Fruit fly (Drosophila melanogaster): ENCODE results near the gene sloth2.

The sloth2 gene

dm6 chrX:7008102-7009087 is 2.8 kb upstream of the sloth2 start:
- TF ChIP-seq ss (GFP tag; optimal IDR thresholded peaks at IDR 0.05) (peak; percentile 63 to 71), Eip93F (GFP tag; optimal IDR thresholded peaks at IDR 0.05) (no peak), OdsH (GFP tag; optimal IDR thresholded peaks at IDR 0.05) (peak; percentile 67), Sox102F (GFP tag; optimal IDR thresholded peaks at IDR 0.05) (peak; percentile 73), CG4318 (GFP tag; optimal IDR thresholded peaks at IDR 0.05) (peak; percentile 18), CG11294 (GFP tag; IDR thresholded peaks at IDR 0.05) (peak; percentile 28; the same call in 1 of the 2 replicates), Ets96B (tag; optimal IDR thresholded peaks at IDR 0.05) (peak; percentile 82), CG11902 (GFP tag; optimal IDR thresholded peaks at IDR 0.05) (peak; percentile 40), CG3919 (GFP tag; optimal IDR thresholded peaks at IDR 0.05) (peak; percentile 64), topi (GFP tag; optimal IDR thresholded peaks at IDR 0.05) (peak; percentile 68), Blimp-1 (GFP tag; optimal IDR thresholded peaks at IDR 0.05) (no peak), fd59A (GFP tag; optimal IDR thresholded peaks at IDR 0.05) (peak; percentile 70), Eip78C (GFP tag) (peak; percentile 89), salr (GFP tag; optimal IDR thresholded peaks at IDR 0.05) (peak in 1 of 2 experiments; percentile 47), CG10669 (GFP tag; optimal IDR thresholded peaks at IDR 0.05) (peak; percentile 75), net (GFP tag; optimal IDR thresholded peaks at IDR 0.05) (peak; percentile 62), fkh (GFP tag; optimal IDR thresholded peaks at IDR 0.05) (no peak), CG31627 (GFP tag; optimal IDR thresholded peaks at IDR 0.05) (peak; percentile 37), achi (GFP tag; optimal IDR thresholded peaks at IDR 0.05) (peak; percentile 69), CG6808 (GFP tag; optimal IDR thresholded peaks at IDR 0.05) (peak; percentile 77), svp (GFP tag) (peak; percentile 74), pdm3 (GFP tag; optimal IDR thresholded peaks at IDR 0.05) (peak; percentile 75), CG8319 (GFP tag; optimal IDR thresholded peaks at IDR 0.05) (no peak), CG11762 (GFP tag; optimal IDR thresholded peaks at IDR 0.05; ENCODE audit: insufficient read depth) (peak; percentile 58), Eip75B (GFP tag; optimal IDR thresholded peaks at IDR 0.05) (peak; percentile 72), vri (GFP tag; optimal IDR thresholded peaks at IDR 0.05) (peak; percentile 45), lz (GFP tag; optimal IDR thresholded peaks at IDR 0.05) (peak; percentile 73), CG7368 (GFP tag; optimal IDR thresholded peaks at IDR 0.05) (peak; percentile 45), eg (GFP tag; IDR thresholded peaks at IDR 0.05) (peak; percentile 78), CG1621 (tag; optimal IDR thresholded peaks at IDR 0.05) (peak; percentile 59), CG6854 (GFP tag; optimal IDR thresholded peaks at IDR 0.05) (peak; percentile 48), CG16779 (tag; optimal IDR thresholded peaks at IDR 0.05) (peak; percentile 26), acj6 (GFP tag; optimal IDR thresholded peaks at IDR 0.05) (peak; percentile 67), spab (GFP tag; optimal IDR thresholded peaks at IDR 0.05) (peak; percentile 65), CG9139 (GFP tag; optimal IDR thresholded peaks at IDR 0.05) (peak; percentile 25), dsx (GFP tag; optimal IDR thresholded peaks at IDR 0.05; ENCODE audit: poor library complexity, severe bottlenecking) (peak; percentile 49), Met (GFP tag; optimal IDR thresholded peaks at IDR 0.05) (peak; percentile 78), cyc (GFP tag; optimal IDR thresholded peaks at IDR 0.05) (peak; percentile 61), CG10631 (GFP tag; optimal IDR thresholded peaks at IDR 0.05) (peak; percentile 67), CG15336 (GFP tag; IDR thresholded peaks at IDR 0.05) (peak; percentile 81), CG3032 (tag; optimal IDR thresholded peaks at IDR 0.05) (peak; percentile 93), Ets21C (GFP tag; optimal IDR thresholded peaks at IDR 0.05) (peak; percentile 21), Smox (GFP tag; optimal IDR thresholded peaks at IDR 0.05) (peak; percentile 51), CG8119 (GFP tag; IDR thresholded peaks at IDR 0.05) (peak; percentile 79), esn (GFP tag; optimal IDR thresholded peaks at IDR 0.05) (peak; percentile 72), CG32006 (GFP tag; optimal IDR thresholded peaks at IDR 0.05) (peak; percentile 73), CG34406 (GFP tag; optimal IDR thresholded peaks at IDR 0.05) (peak; percentile 62), CG6163 (GFP tag; IDR thresholded peaks at IDR 0.05) (peak; percentile 65; the same call in 2 of the 3 replicates), fd85E (GFP tag; optimal IDR thresholded peaks at IDR 0.05) (no peak)
